Fruit fly (Drosophila melanogaster) whole organism, wandering third instar larva: ENCODE data around the gene CG31174.

Source experiments
- Hr83 ChIP-seq: fragments of 200-300 bp; sonication (Bioruptor generic); optimal IDR thresholded peaks from 2 replicates; lab custom pipeline; 2016; ENCODE audit warnings: missing biosample characterization, mild to moderate bottlenecking, missing genetic modification characterization, moderate library complexity; ENCODE audit not compliant: poor library complexity, severe bottlenecking
- fru ChIP-seq: fragments of 200-800 bp; sonication (Bioruptor generic); optimal IDR thresholded peaks from 3 replicates; lab custom pipeline; 2016; ENCODE audit warnings: missing biosample characterization, mild to moderate bottlenecking, missing genetic modification characterization
- usp ChIP-seq: fragments of >200 bp; optimal IDR thresholded peaks from 2 replicates; lab custom pipeline; 2017; ENCODE audit warnings: missing biosample characterization, missing genetic modification characterization

- TF ChIP-seq fru (GFP tag; lab: Kevin White, UChicago) (no peak), Hr83 (GFP tag; lab: Kevin White, UChicago) (no peak), usp (GFP tag; lab: Kevin White, UChicago) (no peak)
Measured at dm6 chr3R:21843665-21844064, 25.6 kb downstream of the CG31174 start, which contains the start of gene Gr93b.
